Fruit fly (Drosophila melanogaster) whole organism, embryonic: ENCODE data around the gene Df31.

Experiments
- CG11456 ChIP-seq: fragments of 200-800 bp; sonication (Bioruptor generic); IDR thresholded peaks from 3 replicates; pipeline ENCODE4 v1.3.6; 2022; ENCODE audit warnings: missing biosample characterization, missing genetic modification characterization
- CG11696 ChIP-seq: fragments of 200-800 bp; sonication (Bioruptor generic); IDR thresholded peaks from 2 replicates; pipeline ENCODE4 v1.3.6; 2022; ENCODE audit warnings: missing biosample characterization, missing genetic modification characterization
- CG12104 ChIP-seq: fragments of 200-800 bp; sonication (Bioruptor generic); optimal IDR thresholded peaks from 3 replicates; lab custom pipeline; 2016; ENCODE audit warnings: missing biosample characterization, missing genetic modification characterization
- CG1233 ChIP-seq: fragments of 200-800 bp; sonication (Bioruptor generic); optimal IDR thresholded peaks from 4 replicates; lab custom pipeline; 2018; ENCODE audit warnings: missing biosample characterization, mild to moderate bottlenecking, missing genetic modification characterization
- CG13123 ChIP-seq: fragments of 200-800 bp; sonication (Bioruptor generic); optimal IDR thresholded peaks from 2 replicates; lab custom pipeline; 2016; ENCODE audit warnings: missing biosample characterization, missing genetic modification characterization
- CG14014 ChIP-seq: fragments of 200-800 bp; sonication (Bioruptor generic); IDR thresholded peaks from 2 replicates; pipeline ENCODE4 v1.3.6; 2022; ENCODE audit warnings: missing biosample characterization, missing genetic modification characterization
- CG17612 ChIP-seq: fragments of 200-800 bp; sonication (Bioruptor generic); IDR thresholded peaks from 2 replicates; pipeline ENCODE4 v1.3.6; 2022; ENCODE audit warnings: missing biosample characterization, missing genetic modification characterization
- CG17912 ChIP-seq: fragments of 200-800 bp; sonication (Bioruptor generic); optimal IDR thresholded peaks from 2 replicates; lab custom pipeline; 2018; ENCODE audit warnings: missing biosample characterization, mild to moderate bottlenecking, missing genetic modification characterization
- CG18764 ChIP-seq: fragments of 200-800 bp; sonication (Bioruptor generic); optimal IDR thresholded peaks from 3 replicates; lab custom pipeline; 2016; ENCODE audit warnings: missing biosample characterization, missing genetic modification characterization
- CG2678 ChIP-seq: fragments of 200-800 bp; sonication (Bioruptor generic); optimal IDR thresholded peaks from 3 replicates; lab custom pipeline; 2019; ENCODE audit warnings: missing biosample characterization, mild to moderate bottlenecking, missing genetic modification characterization, moderate library complexity
- CG2875 ChIP-seq: fragments of 200-800 bp; sonication (Bioruptor generic); optimal IDR thresholded peaks from 2 replicates; lab custom pipeline; 2017; ENCODE audit warnings: missing biosample characterization, mild to moderate bottlenecking, missing genetic modification characterization, missing genetic modification reagents
- CG31388 ChIP-seq: fragments of 200-800 bp; sonication (Bioruptor generic); optimal IDR thresholded peaks from 2 replicates; lab custom pipeline; 2016; ENCODE audit warnings: missing biosample characterization, missing genetic modification characterization
- CG34224 ChIP-seq: fragments of 200-800 bp; sonication (Bioruptor generic); IDR thresholded peaks from 3 replicates; pipeline ENCODE4 v1.3.6; 2022; ENCODE audit warnings: missing biosample characterization, missing genetic modification characterization; ENCODE audit not compliant: partially characterized antibody
- CG4404 ChIP-seq: fragments of 200-800 bp; sonication (Bioruptor generic); IDR thresholded peaks from 2 replicates; pipeline ENCODE4 v1.3.6; 2022; ENCODE audit warnings: missing biosample characterization, missing genetic modification characterization
- CG7963 ChIP-seq: fragments of 200-800 bp; sonication (Bioruptor generic); IDR thresholded peaks from 3 replicates; pipeline ENCODE4 v1.3.6; 2022; ENCODE audit warnings: missing biosample characterization, missing genetic modification characterization; ENCODE audit not compliant: partially characterized antibody
- CG8944 ChIP-seq: fragments of 200-800 bp; sonication (Bioruptor generic); optimal IDR thresholded peaks from 3 replicates; lab custom pipeline; 2016; ENCODE audit warnings: missing biosample characterization, missing genetic modification characterization
- CG9215 ChIP-seq: fragments of 200-800 bp; sonication (Bioruptor generic); IDR thresholded peaks from 2 replicates; pipeline ENCODE4 v1.3.6; 2022; ENCODE audit warnings: missing biosample characterization, missing genetic modification characterization
- Chrac-16 ChIP-seq: fragments of 200-800 bp; sonication (Bioruptor generic); optimal IDR thresholded peaks from 3 replicates; lab custom pipeline; 2016; ENCODE audit warnings: missing biosample characterization, missing genetic modification characterization
- D19A ChIP-seq: fragments of 200-800 bp; optimal IDR thresholded peaks from 3 replicates; lab custom pipeline; 2019; ENCODE audit warnings: missing biosample characterization, mild to moderate bottlenecking, missing genetic modification characterization, moderate library complexity
- E2f1 ChIP-seq: fragments of 200-800 bp; sonication (Bioruptor generic); IDR thresholded peaks from 2 replicates; pipeline ENCODE4 v1.3.6; 2022; ENCODE audit warnings: missing biosample characterization, missing genetic modification characterization
- E2f2 ChIP-seq: fragments of 200-800 bp; sonication (Bioruptor generic); IDR thresholded peaks from 2 replicates; pipeline ENCODE4 v1.3.6; 2022; ENCODE audit warnings: missing biosample characterization, missing genetic modification characterization
- Elba2 ChIP-seq: fragments of 200-800 bp; sonication (Bioruptor generic); optimal IDR thresholded peaks from 3 replicates; lab custom pipeline; 2016; ENCODE audit warnings: missing biosample characterization, missing genetic modification characterization
- Fer1 ChIP-seq: fragments of 200-800 bp; sonication (Bioruptor generic); optimal IDR thresholded peaks from 2 replicates; lab custom pipeline; 2017; ENCODE audit warnings: missing biosample characterization, mild to moderate bottlenecking, missing genetic modification characterization
- Gsc ChIP-seq: fragments of 200-800 bp; sonication (Bioruptor generic); IDR thresholded peaks from 2 replicates; pipeline ENCODE4 v1.3.6; 2022; ENCODE audit warnings: missing biosample characterization, missing genetic modification characterization
- HLH54F ChIP-seq: fragments of 200-800 bp; sonication (Bioruptor generic); optimal IDR thresholded peaks from 3 replicates; lab custom pipeline; 2016; ENCODE audit warnings: missing biosample characterization, missing genetic modification characterization
- HmgZ ChIP-seq: fragments of 200-800 bp; sonication (Bioruptor generic); optimal IDR thresholded peaks from 2 replicates; lab custom pipeline; 2018; ENCODE audit warnings: missing biosample characterization, mild to moderate bottlenecking, missing genetic modification characterization
- Lim3 ChIP-seq: fragments of 200-800 bp; sonication (Bioruptor generic); IDR thresholded peaks from 2 replicates; pipeline ENCODE4 v1.3.6; 2022; ENCODE audit warnings: missing biosample characterization, missing genetic modification characterization
- MESR4 ChIP-seq: fragments of 200-800 bp; sonication (Bioruptor generic); optimal IDR thresholded peaks from 2 replicates; lab custom pipeline; 2018; ENCODE audit warnings: missing biosample characterization, mild to moderate bottlenecking, missing genetic modification characterization, moderate library complexity
- Mrtf ChIP-seq: fragments of 200-800 bp; sonication (Bioruptor generic); IDR thresholded peaks from 3 replicates; pipeline ENCODE4 v1.3.6; 2022; ENCODE audit warnings: missing biosample characterization, missing genetic modification characterization
- NFAT ChIP-seq: fragments of 200-800 bp; sonication (Bioruptor generic); IDR thresholded peaks from 2 replicates; pipeline ENCODE4 v1.3.6; 2022; ENCODE audit warnings: missing biosample characterization, missing genetic modification characterization
- Ptx1 ChIP-seq: fragments of 200-800 bp; sonication (Bioruptor generic); IDR thresholded peaks from 2 replicates; pipeline ENCODE4 v1.3.6; 2022; ENCODE audit warnings: missing biosample characterization, missing genetic modification characterization
- YL-1 ChIP-seq: fragments of 200-800 bp; sonication (Bioruptor generic); optimal IDR thresholded peaks from 3 replicates; lab custom pipeline; 2017; ENCODE audit warnings: missing biosample characterization, mild to moderate bottlenecking, missing genetic modification characterization
- amos ChIP-seq: fragments of 200-800 bp; sonication (Bioruptor generic); IDR thresholded peaks from 2 replicates; pipeline ENCODE4 v1.3.6; 2022; ENCODE audit warnings: missing biosample characterization, missing genetic modification characterization; ENCODE audit not compliant: partially characterized antibody
- bbx ChIP-seq: fragments of 200-800 bp; sonication (Bioruptor generic); IDR thresholded peaks from 2 replicates; pipeline ENCODE4 v1.3.6; 2022; ENCODE audit warnings: missing biosample characterization, missing genetic modification characterization; ENCODE audit not compliant: partially characterized antibody
- bigmax ChIP-seq: fragments of 200-800 bp; sonication (Bioruptor generic); optimal IDR thresholded peaks from 2 replicates; lab custom pipeline; 2018; ENCODE audit warnings: missing biosample characterization, mild to moderate bottlenecking, missing genetic modification characterization
- chif ChIP-seq, 2 experiments: fragments of 200-800 bp; sonication (Bioruptor generic); optimal IDR thresholded peaks; 3 replicates each; lab custom pipeline; 2016; ENCODE audit warnings: missing biosample characterization in 2 of 2, missing genetic modification characterization in 2 of 2
- jing ChIP-seq: fragments of 200-800 bp; sonication (Bioruptor generic); optimal IDR thresholded peaks from 2 replicates; lab custom pipeline; 2018; ENCODE audit warnings: missing biosample characterization, mild to moderate bottlenecking, missing genetic modification characterization
- lbe ChIP-seq: fragments of 200-800 bp; sonication (Bioruptor generic); optimal IDR thresholded peaks from 2 replicates; lab custom pipeline; 2016; ENCODE audit warnings: missing biosample characterization, mild to moderate bottlenecking, missing genetic modification characterization
- oc ChIP-seq: fragments of 200-800 bp; sonication (Bioruptor generic); optimal IDR thresholded peaks from 2 replicates; lab custom pipeline; 2018; ENCODE audit warnings: missing biosample characterization, mild to moderate bottlenecking, missing genetic modification characterization, moderate library complexity
- prd ChIP-seq, 3 experiments: fragments of >200 bp in 2 of 3; fragments of 200-800 bp in 1 of 3; sonication (Bioruptor generic) in 1 of 3; optimal IDR thresholded peaks in 2 of 3; IDR thresholded peaks in 1 of 3; 2 replicates in 2 of 3; 3 replicates in 1 of 3; pipeline versions ENCODE4 v1.3.6 to Lab custom; 2017 to 2022; ENCODE audit warnings: missing biosample characterization in 1 of 3, missing genetic modification characterization in 1 of 3
- rib ChIP-seq: fragments of 200-800 bp; sonication (Bioruptor generic); IDR thresholded peaks from 2 replicates; pipeline ENCODE4 v1.3.6; 2022; ENCODE audit warnings: missing biosample characterization, missing genetic modification characterization
- ro ChIP-seq: fragments of 200-800 bp; sonication (Bioruptor generic); IDR thresholded peaks from 2 replicates; pipeline ENCODE4 v1.3.6; 2022; ENCODE audit warnings: missing biosample characterization, missing genetic modification characterization
- schlank ChIP-seq: fragments of 200-800 bp; sonication (Bioruptor generic); optimal IDR thresholded peaks from 2 replicates; lab custom pipeline; 2018; ENCODE audit warnings: missing biosample characterization, mild to moderate bottlenecking, missing genetic modification characterization
- sisA ChIP-seq: fragments of 200-800 bp; sonication (Bioruptor generic); IDR thresholded peaks from 2 replicates; pipeline ENCODE4 v1.3.6; 2022; ENCODE audit warnings: missing biosample characterization, missing genetic modification characterization
- so ChIP-seq: fragments of 200-800 bp; sonication (Bioruptor generic); IDR thresholded peaks from 3 replicates; pipeline ENCODE4 v1.3.6; 2022; ENCODE audit warnings: missing biosample characterization, missing genetic modification characterization
- sqz ChIP-seq: fragments of 200-800 bp; sonication (Bioruptor generic); optimal IDR thresholded peaks from 3 replicates; lab custom pipeline; 2018; ENCODE audit warnings: missing biosample characterization, mild to moderate bottlenecking, missing genetic modification characterization
- tgo ChIP-seq: fragments of 200-800 bp; sonication (Bioruptor generic); IDR thresholded peaks from 3 replicates; pipeline ENCODE4 v1.3.6; 2022; ENCODE audit warnings: missing biosample characterization, missing genetic modification characterization
- tio ChIP-seq: fragments of 200-800 bp; sonication (Bioruptor generic); optimal IDR thresholded peaks from 2 replicates; lab custom pipeline; 2017; ENCODE audit warnings: missing biosample characterization, missing genetic modification characterization, inconsistent platforms
- wdn ChIP-seq: fragments of 200-800 bp; sonication (Bioruptor generic); IDR thresholded peaks from 2 replicates; pipeline ENCODE4 v1.3.6; 2022; ENCODE audit warnings: missing biosample characterization, missing genetic modification characterization

Df31 gene

dm6 chr2L:21623685-21624471 is 5.9 kb downstream of the Df31 start, which contains the start of gene CG2201 (continued):
- TF ChIP-seq HLH54F, result no peak
- TF ChIP-seq E2f2, result no peak; the same call in none of the 2 replicates
- TF ChIP-seq Fer1 (GFP tag; lab: Kevin White, UChicago), result peak; percentile 12
- no peak for TF ChIP-seq lbe (GFP tag; lab: Kevin White, UChicago)
- TF ChIP-seq NFAT, result no peak; the same call in 1 of the 2 replicates
- no peak for TF ChIP-seq CG9215 (GFP tag; lab: Robert Waterston, UW)
- peak; percentile 47; the same call in 2 of the 3 replicates for TF ChIP-seq tgo
- TF ChIP-seq CG2875, result peak; percentile 64
- TF ChIP-seq CG2678 (tag; lab: Kevin White, UChicago), result peak; percentile 25
- no peak for TF ChIP-seq prd (optimal IDR thresholded peaks at IDR 0.05; lab: Kevin White, UChicago)
- TF ChIP-seq prd (GFP tag; IDR thresholded peaks at IDR 0.05; lab: Robert Waterston, UW), result peak; percentile 57; the same call in 2 of the 3 replicates
- TF ChIP-seq CG18764, result no peak
- no peak for TF ChIP-seq CG34224 (GFP tag; lab: Robert Waterston, UW)
- no peak for TF ChIP-seq rib (GFP tag; lab: Robert Waterston, UW)
- TF ChIP-seq CG11456, result no peak
- TF ChIP-seq Ptx1 (GFP tag; lab: Robert Waterston, UW), result no peak; the same call in 1 of the 2 replicates
- no peak for TF ChIP-seq Gsc (GFP tag; lab: Robert Waterston, UW)
- no peak for TF ChIP-seq bbx (GFP tag; lab: Robert Waterston, UW)
- TF ChIP-seq CG8944 (GFP tag; lab: Kevin White, UChicago), result no peak
- TF ChIP-seq CG31388 (GFP tag; lab: Kevin White, UChicago), result peak; percentile 21
- no peak for TF ChIP-seq E2f1 (GFP tag; lab: Robert Waterston, UW)
- TF ChIP-seq MESR4 (GFP tag; lab: Kevin White, UChicago), result no peak
- TF ChIP-seq CG17612 (GFP tag; lab: Robert Waterston, UW), result 0 out of 2 replicates have a peak, but pooled peaks have one; percentile 5
- TF ChIP-seq tio (GFP tag; lab: Kevin White, UChicago), result peak; percentile 28
- peak; percentile 15 for TF ChIP-seq Chrac-16 (GFP tag; lab: Kevin White, UChicago)
- TF ChIP-seq schlank (tag; lab: Kevin White, UChicago), result no peak
- TF ChIP-seq chif (GFP tag; optimal IDR thresholded peaks at IDR 0.05; lab: Kevin White, UChicago), result no peak
- TF ChIP-seq Lim3 (GFP tag; lab: Robert Waterston, UW), result no peak
- no peak for TF ChIP-seq amos (GFP tag; lab: Robert Waterston, UW)
- TF ChIP-seq Mrtf (GFP tag; lab: Robert Waterston, UW), result no peak
- TF ChIP-seq ro (GFP tag; lab: Robert Waterston, UW), result no peak
- TF ChIP-seq CG11696 (GFP tag; lab: Robert Waterston, UW), result 0 out of 2 replicates have a peak, but pooled peaks have one; percentile 31
- no peak for TF ChIP-seq YL-1
- TF ChIP-seq jing (GFP tag; lab: Kevin White, UChicago), result peak; percentile 16
- TF ChIP-seq CG14014 (GFP tag; lab: Robert Waterston, UW), result 0 out of 2 replicates have a peak, but pooled peaks have one; percentile 20
- TF ChIP-seq CG12104 (GFP tag; lab: Kevin White, UChicago), result peak; percentile 28
- TF ChIP-seq CG4404 (GFP tag; lab: Robert Waterston, UW), result no peak
- no peak for TF ChIP-seq bigmax (GFP tag; lab: Kevin White, UChicago)
- no peak for TF ChIP-seq sqz (GFP tag; lab: Kevin White, UChicago)
- 0 out of 2 replicates have a peak, but pooled peaks have one; percentile 22 for TF ChIP-seq wdn (GFP tag; lab: Robert Waterston, UW)
- TF ChIP-seq Elba2 (GFP tag; lab: Kevin White, UChicago), result no peak
- TF ChIP-seq sisA (GFP tag; lab: Robert Waterston, UW), result no peak; the same call in 1 of the 2 replicates
- peak; percentile 80 for TF ChIP-seq CG17912 (GFP tag; lab: Kevin White, UChicago)
- no peak for TF ChIP-seq CG7963 (GFP tag; lab: Robert Waterston, UW)
- no peak for TF ChIP-seq HmgZ (tag; lab: Kevin White, UChicago)
- TF ChIP-seq CG1233 (GFP tag; lab: Kevin White, UChicago), result no peak
- TF ChIP-seq so (GFP tag; lab: Robert Waterston, UW), result no peak
- no peak for TF ChIP-seq CG13123 (GFP tag; lab: Kevin White, UChicago)
- peak; percentile 43 for TF ChIP-seq D19A (tag; lab: Kevin White, UChicago)
- TF ChIP-seq oc (tag; lab: Kevin White, UChicago), result peak; percentile 47
